Fruit fly (Drosophila melanogaster) Kc167 (cell line): ENCODE data around the gene CG43051.

Experiments
- Myc ChIP-seq: fragments of >200 bp; optimal IDR thresholded peaks from 2 replicates; lab custom pipeline; 2017; ENCODE audit warnings: missing external identifiers
- Sin3A ChIP-seq: fragments of >200 bp; optimal IDR thresholded peaks from 2 replicates; lab custom pipeline; 2018; ENCODE audit warnings: missing external identifiers
- h ChIP-seq: fragments of >200 bp; optimal IDR thresholded peaks from 3 replicates; lab custom pipeline; 2018; ENCODE audit warnings: missing external identifiers
- insv ChIP-seq: fragments of >200 bp; optimal IDR thresholded peaks from 3 replicates; lab custom pipeline; 2018; ENCODE audit warnings: missing external identifiers
- psq ChIP-seq: fragments of >200 bp; optimal IDR thresholded peaks from 2 replicates; lab custom pipeline; 2017; ENCODE audit warnings: missing external identifiers
- ttk ChIP-seq: sonication (Bioruptor generic); optimal IDR thresholded peaks from 2 replicates; lab custom pipeline; 2017; ENCODE audit warnings: missing external identifiers

The CG43051 gene

dm6 chr2L:12469235-12469634 lies 38.5 kb upstream of the CG43051 start:
- TF ChIP-seq Myc (lab: Kevin White, UChicago) (no peak), h (lab: Kevin White, UChicago) (no peak)

- TF ChIP-seq h (lab: Kevin White, UChicago) (no peak), Sin3A (no peak), insv (lab: Kevin White, UChicago) (no peak), Myc (lab: Kevin White, UChicago) (no peak), psq (lab: Kevin White, UChicago) (no peak), ttk (lab: Kevin White, UChicago) (no peak)
Measured at dm6 chr2L:12471937-12472336, 35.8 kb upstream of the CG43051 start.

dm6 chr2L:12472988-12473387 lies 34.8 kb upstream of the CG43051 start:
- TF ChIP-seq h (lab: Kevin White, UChicago) (no peak), Sin3A (no peak), ttk (lab: Kevin White, UChicago) (no peak), Myc (lab: Kevin White, UChicago) (no peak), psq (lab: Kevin White, UChicago) (no peak), insv (lab: Kevin White, UChicago) (no peak)

dm6 chr2L:12473583-12473982 lies 34.2 kb upstream of the CG43051 start:
- no peak for TF ChIP-seq psq (lab: Kevin White, UChicago)
- TF ChIP-seq Sin3A, result no peak
- no peak for TF ChIP-seq ttk (lab: Kevin White, UChicago)
- no peak for TF ChIP-seq h (lab: Kevin White, UChicago)
- TF ChIP-seq Myc (lab: Kevin White, UChicago), result no peak
- TF ChIP-seq insv (lab: Kevin White, UChicago), result no peak

dm6 chr2L:12474212-12474891 lies 33.4 kb upstream of the CG43051 start:
- TF ChIP-seq h (lab: Kevin White, UChicago), result no peak
- TF ChIP-seq Myc (lab: Kevin White, UChicago), result no peak
- TF ChIP-seq ttk (lab: Kevin White, UChicago), result no peak
- TF ChIP-seq psq (lab: Kevin White, UChicago), result no peak
- no peak for TF ChIP-seq Sin3A
- TF ChIP-seq insv (lab: Kevin White, UChicago), result no peak

- TF ChIP-seq ttk (lab: Kevin White, UChicago) (no peak), Myc (lab: Kevin White, UChicago) (no peak), insv (lab: Kevin White, UChicago) (no peak), h (lab: Kevin White, UChicago) (no peak), psq (lab: Kevin White, UChicago) (no peak), Sin3A (no peak)
Measured at dm6 chr2L:12475308-12475707, 32.4 kb upstream of the CG43051 start.

dm6 chr2L:12476115-12476514 lies 31.6 kb upstream of the CG43051 start:
- TF ChIP-seq Myc (lab: Kevin White, UChicago) (no peak), Sin3A (no peak), h (lab: Kevin White, UChicago) (no peak), ttk (lab: Kevin White, UChicago) (no peak), insv (lab: Kevin White, UChicago) (no peak), psq (lab: Kevin White, UChicago) (no peak)

- no peak for TF ChIP-seq ttk (lab: Kevin White, UChicago)
- TF ChIP-seq insv (lab: Kevin White, UChicago), result no peak
- TF ChIP-seq Sin3A, result no peak
- no peak for TF ChIP-seq Myc (lab: Kevin White, UChicago)
- TF ChIP-seq h (lab: Kevin White, UChicago), result no peak
- no peak for TF ChIP-seq psq (lab: Kevin White, UChicago)
Measured at dm6 chr2L:12478494-12478893, 29.2 kb upstream of the CG43051 start.

dm6 chr2L:12479994-12480393 lies 27.7 kb upstream of the CG43051 start:
- TF ChIP-seq psq (lab: Kevin White, UChicago) (no peak), ttk (lab: Kevin White, UChicago) (no peak), insv (lab: Kevin White, UChicago) (no peak), h (lab: Kevin White, UChicago) (no peak), Myc (lab: Kevin White, UChicago) (no peak)

dm6 chr2L:12480846-12481245 lies 26.9 kb upstream of the CG43051 start:
- TF ChIP-seq Sin3A (no peak), psq (lab: Kevin White, UChicago) (no peak), insv (lab: Kevin White, UChicago) (no peak), h (lab: Kevin White, UChicago) (no peak), ttk (lab: Kevin White, UChicago) (no peak), Myc (lab: Kevin White, UChicago) (no peak)

- no peak for TF ChIP-seq insv (lab: Kevin White, UChicago)
Measured at dm6 chr2L:12481758-12482157, 26.0 kb upstream of the CG43051 start.

- TF ChIP-seq Myc (lab: Kevin White, UChicago) (no peak), psq (lab: Kevin White, UChicago) (no peak), insv (lab: Kevin White, UChicago) (no peak), Sin3A (no peak), ttk (lab: Kevin White, UChicago) (no peak), h (lab: Kevin White, UChicago) (no peak)
Measured at dm6 chr2L:12482723-12483342, 24.9 kb upstream of the CG43051 start.
